Worm (Caenorhabditis elegans): Measurements from ENCODE around the gene grl-1.

- TF ChIP-seq T22C8.4 (GFP tag; IDR thresholded peaks at IDR 0.05) (no peak), klf-2 (GFP tag; conservative IDR thresholded peaks at IDR 0.05) (no peak), ztf-23 (GFP tag; IDR thresholded peaks at IDR 0.05) (no peak), ref-1 (GFP tag; conservative IDR thresholded peaks at IDR 0.05) (no peak), flt-1 (GFP tag; IDR thresholded peaks at IDR 0.05) (no peak), tab-1 (GFP tag; IDR thresholded peaks at IDR 0.05) (no peak), cog-1 (tag; optimal IDR thresholded peaks at IDR 0.05) (no peak), med-1 (GFP tag; optimal IDR thresholded peaks at IDR 0.05; ENCODE audit: insufficient read depth) (no peak)
Observed at ce11 chrV:5576008-5576407, 42.4 kb upstream of the grl-1 start.
